Fruit fly (Drosophila melanogaster) whole organism, embryonic: ENCODE results near the gene ds.

Experiments used
- Asciz ChIP-seq: fragments of 200-800 bp; sonication (Bioruptor generic); optimal IDR thresholded peaks from 2 replicates; lab custom pipeline; 2017; ENCODE audit warnings: missing biosample characterization, mild to moderate bottlenecking, missing genetic modification characterization, missing genetic modification reagents
- Awh ChIP-seq: fragments of 200-800 bp; sonication (Bioruptor generic); IDR thresholded peaks from 2 replicates; pipeline ENCODE4, ENCODE4 v1.3.6; 2022; ENCODE audit warnings: missing biosample characterization, missing genetic modification characterization
- CG1024 ChIP-seq: fragments of 200-800 bp; sonication (Bioruptor generic); IDR thresholded peaks from 2 replicates; pipeline ENCODE4 v1.3.6; 2022; ENCODE audit warnings: missing biosample characterization, missing genetic modification characterization
- CG10267 ChIP-seq: fragments of 200-800 bp; sonication (Bioruptor generic); optimal IDR thresholded peaks from 2 replicates; lab custom pipeline; 2018; ENCODE audit warnings: missing biosample characterization, mild to moderate bottlenecking, missing genetic modification characterization, moderate library complexity
- CG10565 ChIP-seq: fragments of 200-800 bp; sonication (Bioruptor generic); optimal IDR thresholded peaks from 3 replicates; lab custom pipeline; 2016; ENCODE audit warnings: missing biosample characterization, mild to moderate bottlenecking, missing genetic modification characterization
- CG11247 ChIP-seq: fragments of 200-800 bp; sonication (Bioruptor generic); IDR thresholded peaks from 2 replicates; pipeline ENCODE4 v1.3.6; 2022; ENCODE audit warnings: missing biosample characterization, missing genetic modification characterization
- CG12104 ChIP-seq: fragments of 200-800 bp; sonication (Bioruptor generic); optimal IDR thresholded peaks from 3 replicates; lab custom pipeline; 2016; ENCODE audit warnings: missing biosample characterization, missing genetic modification characterization
- CG12659 ChIP-seq: fragments of 200-800 bp; sonication (Bioruptor generic); optimal IDR thresholded peaks from 3 replicates; lab custom pipeline; 2017; ENCODE audit warnings: mild to moderate bottlenecking, missing biosample characterization, missing genetic modification reagents, missing genetic modification characterization
- CG12769 ChIP-seq: fragments of 200-800 bp; sonication (Bioruptor generic); optimal IDR thresholded peaks from 2 replicates; lab custom pipeline; 2019; ENCODE audit warnings: missing biosample characterization, mild to moderate bottlenecking, missing genetic modification characterization, moderate library complexity
- CG12942 ChIP-seq: fragments of 200-800 bp; sonication (Bioruptor generic); optimal IDR thresholded peaks from 3 replicates; lab custom pipeline; 2016; ENCODE audit warnings: missing biosample characterization, missing genetic modification characterization
- CG13296 ChIP-seq: fragments of 200-800 bp; sonication (Bioruptor generic); optimal IDR thresholded peaks from 3 replicates; lab custom pipeline; 2018; ENCODE audit warnings: missing biosample characterization, mild to moderate bottlenecking, missing genetic modification characterization
- CG14050 ChIP-seq: fragments of 200-800 bp; sonication (Bioruptor generic); IDR thresholded peaks from 3 replicates; pipeline ENCODE4 v1.3.6; 2022; ENCODE audit warnings: missing biosample characterization, missing genetic modification characterization
- CG15479 ChIP-seq: fragments of 200-800 bp; sonication (Bioruptor generic); optimal IDR thresholded peaks from 3 replicates; lab custom pipeline; 2019; ENCODE audit warnings: missing biosample characterization, mild to moderate bottlenecking, missing genetic modification characterization, moderate library complexity
- CG16863 ChIP-seq: fragments of 200-800 bp; sonication (Bioruptor generic); optimal IDR thresholded peaks from 3 replicates; lab custom pipeline; 2016; ENCODE audit warnings: missing biosample characterization, missing genetic modification characterization
- CG18011 ChIP-seq: fragments of 200-800 bp; sonication (Bioruptor generic); optimal IDR thresholded peaks from 2 replicates; lab custom pipeline; 2017; ENCODE audit warnings: missing biosample characterization, missing genetic modification characterization, mild to moderate bottlenecking, moderate library complexity, missing genotype
- CG18619 ChIP-seq: fragments of 200-800 bp; sonication (Bioruptor generic); optimal IDR thresholded peaks from 3 replicates; lab custom pipeline; 2017; ENCODE audit warnings: missing biosample characterization, mild to moderate bottlenecking, missing genetic modification characterization
- CG2678 ChIP-seq: fragments of 200-800 bp; sonication (Bioruptor generic); optimal IDR thresholded peaks from 3 replicates; lab custom pipeline; 2019; ENCODE audit warnings: missing biosample characterization, mild to moderate bottlenecking, missing genetic modification characterization, moderate library complexity
- CG34224 ChIP-seq: fragments of 200-800 bp; sonication (Bioruptor generic); IDR thresholded peaks from 3 replicates; pipeline ENCODE4 v1.3.6; 2022; ENCODE audit warnings: missing biosample characterization, missing genetic modification characterization; ENCODE audit not compliant: partially characterized antibody
- CG7963 ChIP-seq: fragments of 200-800 bp; sonication (Bioruptor generic); IDR thresholded peaks from 3 replicates; pipeline ENCODE4 v1.3.6; 2022; ENCODE audit warnings: missing biosample characterization, missing genetic modification characterization; ENCODE audit not compliant: partially characterized antibody
- CG8359 ChIP-seq: fragments of 200-800 bp; sonication (Bioruptor generic); optimal IDR thresholded peaks from 2 replicates; lab custom pipeline; 2017; ENCODE audit warnings: missing biosample characterization, mild to moderate bottlenecking, missing genetic modification characterization, borderline replicate concordance
- CG9609 ChIP-seq: fragments of 200-800 bp; sonication (Bioruptor generic); optimal IDR thresholded peaks from 3 replicates; lab custom pipeline; 2016; ENCODE audit warnings: missing biosample characterization, missing genetic modification characterization
- CG9727 ChIP-seq: fragments of 200-800 bp; sonication (Bioruptor generic); optimal IDR thresholded peaks from 3 replicates; lab custom pipeline; 2017; ENCODE audit warnings: missing biosample characterization, mild to moderate bottlenecking, missing genetic modification characterization
- CG9932 ChIP-seq: fragments of 200-800 bp; sonication (Bioruptor generic); IDR thresholded peaks from 2 replicates; pipeline ENCODE4 v1.3.6; 2022; ENCODE audit warnings: missing biosample characterization, missing genetic modification characterization
- Chrac-16 ChIP-seq: fragments of 200-800 bp; sonication (Bioruptor generic); optimal IDR thresholded peaks from 3 replicates; lab custom pipeline; 2016; ENCODE audit warnings: missing biosample characterization, missing genetic modification characterization
- CrebB ChIP-seq: fragments of 200-800 bp; sonication (Bioruptor generic); optimal IDR thresholded peaks from 3 replicates; lab custom pipeline; 2018; ENCODE audit warnings: missing biosample characterization, mild to moderate bottlenecking, missing genetic modification characterization
- Dfd ChIP-seq, 2 experiments: fragments of >200 bp; optimal IDR thresholded peaks; 2 replicates each; lab custom pipeline; 2017; ENCODE audit warnings: missing biosample characterization in 2 of 2, missing genetic modification characterization in 2 of 2
- HLHmδ ChIP-seq: fragments of 200-800 bp; sonication (Bioruptor generic); optimal IDR thresholded peaks from 2 replicates; lab custom pipeline; 2018; ENCODE audit warnings: missing biosample characterization, mild to moderate bottlenecking, missing genetic modification characterization, moderate library complexity
- Hr51 ChIP-seq, 2 experiments: fragments of 200-800 bp; sonication (Bioruptor generic); optimal IDR thresholded peaks; 2 replicates in 1 of 2; 3 replicates in 1 of 2; lab custom pipeline; 2016 to 2018; ENCODE audit warnings: missing biosample characterization in 2 of 2, missing genetic modification characterization in 2 of 2, mild to moderate bottlenecking in 1 of 2, moderate library complexity in 1 of 2
- Pdp1 ChIP-seq, 2 experiments: fragments of 200-800 bp; sonication (Bioruptor generic); optimal IDR thresholded peaks; 3 replicates each; lab custom pipeline; 2016; ENCODE audit warnings: missing biosample characterization in 2 of 2, missing genetic modification characterization in 2 of 2, mild to moderate bottlenecking in 1 of 2, moderate library complexity in 1 of 2
- Poxn ChIP-seq: fragments of 200-800 bp; sonication (Bioruptor generic); IDR thresholded peaks from 2 replicates; pipeline ENCODE4 v1.3.6; 2022; ENCODE audit warnings: missing biosample characterization, missing genetic modification characterization
- Rx ChIP-seq: fragments of 200-800 bp; sonication (Bioruptor generic); IDR thresholded peaks from 2 replicates; pipeline ENCODE4 v1.3.6; 2022; ENCODE audit warnings: missing biosample characterization, missing genetic modification characterization
- Stat92E ChIP-seq, 3 experiments: fragments of >200 bp in 2 of 3; fragments of 200-800 bp in 1 of 3; sonication (Bioruptor generic) in 1 of 3; optimal IDR thresholded peaks; 2 replicates each; lab custom pipeline; 2017 to 2019; ENCODE audit warnings: missing biosample characterization in 3 of 3, missing genetic modification characterization in 3 of 3, mild to moderate bottlenecking in 1 of 3, moderate library complexity in 1 of 3
- Usf ChIP-seq: fragments of 200-800 bp; sonication (Bioruptor generic); optimal IDR thresholded peaks from 2 replicates; lab custom pipeline; 2017; ENCODE audit warnings: missing genotype, missing biosample characterization, missing genetic modification characterization
- Xbp1 ChIP-seq: fragments of 200-800 bp; sonication (Bioruptor generic); optimal IDR thresholded peaks from 3 replicates; lab custom pipeline; 2016; ENCODE audit warnings: missing biosample characterization, mild to moderate bottlenecking, missing genetic modification characterization
- bsh ChIP-seq, 2 experiments: fragments of 200-800 bp; sonication (Bioruptor generic); optimal IDR thresholded peaks; 2 replicates each; lab custom pipeline; 2017 to 2018; ENCODE audit warnings: mild to moderate bottlenecking in 2 of 2, missing biosample characterization in 2 of 2, missing genetic modification characterization in 2 of 2, moderate library complexity in 1 of 2
- btn ChIP-seq: fragments of 200-800 bp; sonication (Bioruptor generic); optimal IDR thresholded peaks from 2 replicates; lab custom pipeline; 2016; ENCODE audit warnings: missing biosample characterization, missing genetic modification characterization
- cwo ChIP-seq: fragments of 200-800 bp; sonication (Bioruptor generic); optimal IDR thresholded peaks from 3 replicates; lab custom pipeline; 2017; ENCODE audit warnings: missing biosample characterization, missing genetic modification characterization, mild to moderate bottlenecking, moderate library complexity, missing genetic modification reagents
- gcm ChIP-seq: fragments of 200-800 bp; sonication (Bioruptor generic); optimal IDR thresholded peaks from 2 replicates; lab custom pipeline; 2019; ENCODE audit warnings: missing biosample characterization, mild to moderate bottlenecking, missing genetic modification characterization, moderate library complexity
- hbn ChIP-seq: fragments of 200-800 bp; sonication (Bioruptor generic); IDR thresholded peaks from 2 replicates; pipeline ENCODE4 v1.3.6; 2022; ENCODE audit warnings: missing biosample characterization, missing genetic modification characterization; ENCODE audit not compliant: partially characterized antibody
- insv ChIP-seq, 2 experiments: fragments of 200-800 bp; sonication (Bioruptor generic); optimal IDR thresholded peaks; 3 replicates each; lab custom pipeline; 2016 to 2018; ENCODE audit warnings: missing biosample characterization in 2 of 2, missing genetic modification characterization in 2 of 2
- lmd ChIP-seq: fragments of 200-800 bp; sonication (Bioruptor generic); IDR thresholded peaks from 2 replicates; pipeline ENCODE4 v1.3.6; 2022; ENCODE audit warnings: missing biosample characterization, missing genetic modification characterization
- mirr ChIP-seq: fragments of 200-800 bp; sonication (Bioruptor generic); optimal IDR thresholded peaks from 3 replicates; lab custom pipeline; 2018; ENCODE audit warnings: missing biosample characterization, mild to moderate bottlenecking, missing genetic modification characterization
- nerfin-2 ChIP-seq: fragments of 200-800 bp; sonication (Bioruptor generic); IDR thresholded peaks from 2 replicates; pipeline ENCODE4 v1.3.6; 2022; ENCODE audit warnings: missing biosample characterization, missing genetic modification characterization; ENCODE audit not compliant: partially characterized antibody
- nmo ChIP-seq: fragments of 200-800 bp; sonication (Bioruptor generic); optimal IDR thresholded peaks from 2 replicates; lab custom pipeline; 2018; ENCODE audit warnings: missing biosample characterization, mild to moderate bottlenecking, missing genetic modification characterization, moderate library complexity
- peb ChIP-seq: fragments of 200-800 bp; sonication (Bioruptor generic); IDR thresholded peaks from 2 replicates; pipeline ENCODE4 v1.3.6; 2022; ENCODE audit warnings: missing biosample characterization, missing genetic modification characterization
- tio ChIP-seq: fragments of 200-800 bp; sonication (Bioruptor generic); optimal IDR thresholded peaks from 2 replicates; lab custom pipeline; 2017; ENCODE audit warnings: missing biosample characterization, missing genetic modification characterization, inconsistent platforms
- tup ChIP-seq: fragments of 200-800 bp; sonication (Bioruptor generic); optimal IDR thresholded peaks from 2 replicates; lab custom pipeline; 2016; ENCODE audit warnings: missing biosample characterization, mild to moderate bottlenecking, missing genetic modification characterization, moderate library complexity
- usp ChIP-seq: fragments of >200 bp; optimal IDR thresholded peaks from 2 replicates; lab custom pipeline; 2017; ENCODE audit warnings: missing biosample characterization, missing genetic modification characterization
- wor ChIP-seq: fragments of 200-800 bp; sonication (Bioruptor generic); IDR thresholded peaks from 2 replicates; pipeline ENCODE4 v1.3.6; 2022; ENCODE audit warnings: missing biosample characterization, missing genetic modification characterization

Gene ds

DNA sequence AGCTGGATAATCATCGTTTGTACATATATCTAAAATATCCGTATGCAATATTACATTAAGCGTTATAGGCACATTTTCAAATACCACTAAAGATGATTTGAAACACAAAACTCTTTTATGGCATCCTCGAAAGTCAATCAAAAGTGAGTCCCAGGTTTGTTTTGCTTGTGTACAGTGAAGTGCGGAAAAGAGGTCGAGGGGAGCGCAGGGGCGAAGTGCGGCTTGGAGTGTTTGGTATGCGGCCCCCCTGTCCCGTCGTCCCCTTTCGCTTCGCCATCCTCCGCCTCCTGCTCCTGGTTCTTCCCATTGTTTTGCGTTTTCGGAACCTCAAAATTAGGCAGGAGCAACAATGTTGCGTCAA is 686 bp upstream of the ds start (continued):
- TF ChIP-seq Chrac-16 = peak; percentile 91
- no peak for TF ChIP-seq CG12104 (GFP tag; lab: Kevin White, UChicago)
- peak; percentile 87 for TF ChIP-seq Awh (GFP tag; lab: Robert Waterston, UW)
- no peak for TF ChIP-seq CG10565 (GFP tag; lab: Kevin White, UChicago)
- peak; percentile 78 for TF ChIP-seq peb (GFP tag; lab: Robert Waterston, UW)
- peak; percentile 66; the same call in 1 of the 2 replicates for TF ChIP-seq CG1024 (GFP tag; lab: Robert Waterston, UW)
- peak; percentile 84 for TF ChIP-seq CG2678 (tag; lab: Kevin White, UChicago)
- no peak for TF ChIP-seq CG34224 (GFP tag; lab: Robert Waterston, UW)
- peak in 1 of 2 experiments; percentile 2 for TF ChIP-seq insv (GFP tag; optimal IDR thresholded peaks at IDR 0.05; lab: Kevin White, UChicago)
- TF ChIP-seq Asciz (GFP tag; lab: Kevin White, UChicago) = peak; percentile 85
- no peak for TF ChIP-seq CG11247 (GFP tag; lab: Robert Waterston, UW)
- TF ChIP-seq cwo (GFP tag; lab: Kevin White, UChicago) = peak; percentile 54
- peak; percentile 72 for TF ChIP-seq CG18619 (GFP tag; lab: Kevin White, UChicago)
- peak; percentile 69 for TF ChIP-seq tup
- TF ChIP-seq CG15479 (GFP tag; lab: Kevin White, UChicago) = no peak
- no peak for TF ChIP-seq CG7963
- peak; percentile 92 for TF ChIP-seq gcm (GFP tag; lab: Kevin White, UChicago)
- TF ChIP-seq Stat92E (GFP tag; optimal IDR thresholded peaks at IDR 0.05; lab: Kevin White, UChicago) = peak in 1 of 3 experiments; percentile 78
- TF ChIP-seq bsh (GFP tag; optimal IDR thresholded peaks at IDR 0.05; lab: Kevin White, UChicago) = peak; percentile 95 to 98
- peak; percentile 70 for TF ChIP-seq CG12659
- peak; percentile 70 for TF ChIP-seq tio (GFP tag; lab: Kevin White, UChicago)
- TF ChIP-seq nerfin-2 = no peak
- no peak for TF ChIP-seq CG18011 (GFP tag; lab: Kevin White, UChicago)
- TF ChIP-seq lmd (GFP tag; lab: Robert Waterston, UW) = peak; percentile 86
- peak; percentile 75 for TF ChIP-seq CG8359 (GFP tag; lab: Kevin White, UChicago)
- no peak for TF ChIP-seq Poxn (GFP tag; lab: Robert Waterston, UW)
- no peak for TF ChIP-seq usp (GFP tag; lab: Kevin White, UChicago)
- TF ChIP-seq CG9727 (GFP tag; lab: Kevin White, UChicago) = peak; percentile 81
- TF ChIP-seq CG9609 (GFP tag; lab: Kevin White, UChicago) = peak; percentile 89
- TF ChIP-seq wor (GFP tag; lab: Robert Waterston, UW) = peak; percentile 76
- TF ChIP-seq HLHmδ (GFP tag; lab: Kevin White, UChicago) = no peak
- TF ChIP-seq CG16863 (GFP tag; lab: Kevin White, UChicago) = peak; percentile 90
- TF ChIP-seq Usf (GFP tag; lab: Kevin White, UChicago) = peak; percentile 79
- no peak for TF ChIP-seq mirr (GFP tag; lab: Kevin White, UChicago)
- peak; percentile 76 to 86 for TF ChIP-seq Hr51 (GFP tag; optimal IDR thresholded peaks at IDR 0.05; lab: Kevin White, UChicago)
- peak; percentile 66 to 87 for TF ChIP-seq Pdp1 (GFP tag; optimal IDR thresholded peaks at IDR 0.05; lab: Kevin White, UChicago)
- TF ChIP-seq nmo (GFP tag; lab: Kevin White, UChicago) = peak; percentile 91
- peak; percentile 85 for TF ChIP-seq CG10267 (tag; lab: Kevin White, UChicago)
- TF ChIP-seq CG13296 (GFP tag; lab: Kevin White, UChicago) = no peak
- TF ChIP-seq Xbp1 (GFP tag; lab: Kevin White, UChicago) = peak; percentile 89
- TF ChIP-seq hbn (GFP tag; lab: Robert Waterston, UW) = no peak; the same call in 1 of the 2 replicates
- TF ChIP-seq CG12769 (tag; lab: Kevin White, UChicago) = peak; percentile 88
- TF ChIP-seq Dfd (GFP tag; optimal IDR thresholded peaks at IDR 0.05; lab: Kevin White, UChicago) = no peak
- TF ChIP-seq CG14050 (GFP tag; lab: Robert Waterston, UW) = peak; percentile 77
- peak; percentile 83 for TF ChIP-seq Rx (GFP tag; lab: Robert Waterston, UW)
- no peak for TF ChIP-seq CG9932 (GFP tag; lab: Robert Waterston, UW)
- peak; percentile 76 for TF ChIP-seq CG12942 (GFP tag; lab: Kevin White, UChicago)
- TF ChIP-seq CrebB (tag; lab: Kevin White, UChicago) = peak; percentile 51
- TF ChIP-seq btn (GFP tag; lab: Kevin White, UChicago) = peak; percentile 85
